Worm (Caenorhabditis elegans): Measurements from ENCODE around the gene aldo-2.

Gene aldo-2

DNA sequence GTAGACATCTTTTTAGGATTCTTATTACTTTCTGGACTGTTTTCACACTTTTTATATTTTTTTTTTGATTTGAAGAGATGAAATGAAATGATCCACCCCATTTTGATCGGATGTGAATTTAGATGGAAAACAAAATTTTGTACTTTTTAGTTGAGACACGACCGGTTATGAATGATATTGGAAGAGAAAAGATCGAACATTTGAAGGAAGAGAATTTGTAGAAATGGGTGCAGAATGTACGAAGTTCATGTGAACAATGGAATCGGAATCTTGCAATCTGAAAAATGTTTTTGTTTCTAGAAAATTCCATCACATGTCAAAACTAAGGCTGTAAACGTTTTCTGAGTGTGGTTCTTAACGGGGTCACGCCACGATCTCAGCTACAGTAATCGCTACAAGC is 6.4 kb upstream of the aldo-2 start, which contains the start of gene F01F1.14:
F01F1.14 (minus strand) TSS at position 101 of the 400 bp plus-strand sequence.
- no peak for TF ChIP-seq nhr-11 (tag; optimal IDR thresholded peaks at IDR 0.05)
- no peak for TF ChIP-seq ceh-9 (tag; optimal IDR thresholded peaks at IDR 0.05)
- no peak for TF ChIP-seq lin-39 (tag; optimal IDR thresholded peaks at IDR 0.05)

DNA sequence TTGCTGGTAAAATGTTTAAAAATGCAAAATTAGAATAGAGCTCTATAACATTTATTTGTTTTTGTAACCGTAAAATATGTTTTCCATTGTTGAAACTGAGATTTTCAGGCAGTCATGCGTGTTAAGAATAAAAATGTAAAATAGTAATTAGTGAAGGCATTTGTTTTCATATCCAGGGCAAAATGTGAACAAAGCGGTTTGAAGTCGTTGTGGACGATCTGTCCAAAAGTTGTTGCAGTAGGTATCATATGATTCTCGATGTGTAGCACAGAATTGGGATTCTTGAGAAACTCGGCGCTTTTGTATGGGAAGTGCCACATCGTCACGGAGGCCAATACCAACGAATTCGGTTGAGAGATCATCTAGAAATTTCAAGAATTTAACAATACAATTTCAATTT is 5.9 kb upstream of the aldo-2 start:
- TF ChIP-seq ama-1 (optimal IDR thresholded peaks at IDR 0.05) (peak; percentile 17), nhr-67 (tag; optimal IDR thresholded peaks at IDR 0.05) (no peak), mml-1 (tag; optimal IDR thresholded peaks at IDR 0.05) (no peak)

DNA sequence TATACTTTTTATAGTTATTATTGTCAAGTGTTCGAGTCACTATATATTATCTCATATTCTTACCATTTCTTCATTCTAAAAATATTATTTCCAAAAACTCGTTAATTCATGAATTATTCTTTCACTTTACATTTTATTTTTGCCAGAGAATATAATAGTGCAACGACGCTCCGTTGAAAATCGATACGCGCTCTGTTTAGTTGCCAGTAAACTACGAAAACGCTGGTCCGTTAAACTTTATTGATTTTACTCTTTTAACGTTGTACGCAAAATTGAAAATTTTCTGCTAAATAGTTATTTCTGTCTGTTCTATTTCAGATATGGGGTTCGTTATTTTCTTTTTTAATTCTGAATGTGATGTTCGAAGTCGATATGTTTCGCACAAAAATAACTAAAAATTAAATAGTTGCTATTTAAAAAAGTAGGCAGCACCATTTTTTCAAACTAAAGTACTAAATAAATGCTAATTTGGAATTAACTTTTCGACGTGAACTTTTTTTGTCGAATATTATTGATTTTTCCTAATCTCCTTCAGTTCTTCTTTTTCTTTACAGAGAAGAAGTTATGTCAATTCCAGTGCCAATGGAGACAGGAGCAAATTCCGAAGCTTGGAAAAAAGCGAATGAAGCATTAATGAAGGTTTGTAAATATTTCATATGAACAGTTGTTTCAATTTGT is 3.0 kb upstream of the aldo-2 start, which contains the start of gene hpo-10:
hpo-10 (plus strand) TSS at position 199 of the 678 bp plus-strand sequence.
- TF ChIP-seq nhr-23 (tag; optimal IDR thresholded peaks at IDR 0.05): peak; percentile 24
- TF ChIP-seq nfya-1 (tag; optimal IDR thresholded peaks at IDR 0.05; ENCODE audit: insufficient read depth): peak; percentile 51
- no peak for TF ChIP-seq daf-12 (tag; optimal IDR thresholded peaks at IDR 0.05)
- TF ChIP-seq lin-15B (tag; optimal IDR thresholded peaks at IDR 0.05): peak; percentile 23
- peak; percentile 19 for TF ChIP-seq snpc-4 (tag; optimal IDR thresholded peaks at IDR 0.05)
- TF ChIP-seq fos-1 (tag; optimal IDR thresholded peaks at IDR 0.05): no peak
- peak; percentile 52 for TF ChIP-seq ceh-28 (tag; optimal IDR thresholded peaks at IDR 0.05)
- TF ChIP-seq elt-2 (tag; optimal IDR thresholded peaks at IDR 0.05): peak; percentile 20
- TF ChIP-seq ama-1 (optimal IDR thresholded peaks at IDR 0.05): peak; percentile 63

DNA sequence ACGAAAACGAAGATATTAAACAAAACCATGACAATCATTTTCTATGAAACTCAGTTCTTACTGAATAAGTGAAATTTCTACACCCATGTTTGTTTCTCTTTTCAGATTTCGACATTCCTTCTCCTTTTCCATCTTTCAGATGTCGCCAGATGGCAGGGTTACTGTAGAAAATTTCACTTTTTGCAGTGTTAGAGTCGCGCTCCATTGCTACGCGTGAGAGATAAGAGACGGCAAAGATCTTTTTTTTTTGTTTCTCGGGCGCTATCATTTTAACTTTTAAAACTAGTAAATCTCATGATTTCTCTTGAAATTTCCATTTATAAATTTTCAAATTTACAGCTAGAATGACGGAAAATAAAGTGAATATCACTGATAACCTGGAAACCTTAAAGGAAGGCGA is 1.8 kb upstream of the aldo-2 start, which contains the start of the genes mig-21 and F01F1.2:
mig-21 (minus strand) TSS at position 166 of the 400 bp plus-strand sequence.
F01F1.2 (plus strand) TSS at position 340 of the 400 bp plus-strand sequence.
- TF ChIP-seq lin-15B (tag; optimal IDR thresholded peaks at IDR 0.05) (peak; percentile 27), nfya-1 (tag; optimal IDR thresholded peaks at IDR 0.05; ENCODE audit: insufficient read depth) (peak; percentile 34), daf-12 (tag; optimal IDR thresholded peaks at IDR 0.05) (no peak), pha-4 (tag; optimal IDR thresholded peaks at IDR 0.05) (peak; percentile 12), nhr-28 (tag; optimal IDR thresholded peaks at IDR 0.05) (no peak)

DNA sequence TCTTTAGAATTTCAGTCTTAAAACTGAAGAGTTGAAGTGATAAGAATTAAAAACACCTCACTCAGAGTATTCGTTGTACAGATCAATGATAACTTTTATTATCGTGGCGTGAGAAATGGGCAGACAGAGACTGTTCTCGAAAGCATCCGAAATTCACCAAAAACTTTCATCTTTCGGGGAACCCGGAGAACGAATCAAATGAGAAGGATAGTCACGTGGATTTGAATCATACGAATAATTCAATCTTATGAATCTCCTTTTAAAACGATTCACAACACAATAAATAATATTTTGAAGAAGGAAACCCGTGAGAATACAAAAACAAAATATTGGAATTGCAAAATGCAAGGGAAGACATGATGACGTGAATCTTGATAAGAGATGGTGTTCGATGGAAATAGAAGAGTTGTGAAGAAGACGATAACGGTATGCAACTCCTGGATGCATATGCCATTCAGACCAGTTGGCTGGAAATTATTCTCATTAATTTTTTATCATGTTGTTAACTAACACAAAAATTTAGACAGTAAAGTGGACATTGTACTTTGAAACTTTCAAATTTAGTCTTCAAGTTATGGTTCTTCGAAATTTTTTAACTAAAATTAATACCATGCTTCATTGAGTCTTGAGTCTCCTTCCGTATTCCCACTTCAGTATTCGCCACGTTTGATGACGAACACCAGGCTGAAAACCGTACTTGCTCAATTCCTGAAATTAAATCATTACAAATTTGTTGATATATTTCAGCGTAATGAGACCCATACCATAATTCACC is 629 bp upstream of the aldo-2 start:
- no peak for TF ChIP-seq mml-1 (tag; optimal IDR thresholded peaks at IDR 0.05)
- no peak for TF ChIP-seq ceh-9 (tag; optimal IDR thresholded peaks at IDR 0.05)
- no peak for TF ChIP-seq ceh-16 (tag; optimal IDR thresholded peaks at IDR 0.05)
- TF ChIP-seq nhr-28 (tag; optimal IDR thresholded peaks at IDR 0.05): no peak
- no peak for TF ChIP-seq R02D3.7 (tag; optimal IDR thresholded peaks at IDR 0.05)
- TF ChIP-seq nhr-23 (tag; optimal IDR thresholded peaks at IDR 0.05): peak; percentile 10
- no peak for TF ChIP-seq eor-1 (tag; optimal IDR thresholded peaks at IDR 0.05)
- TF ChIP-seq fkh-10 (GFP tag; optimal IDR thresholded peaks at IDR 0.05): no peak
- peak; percentile 51 for TF ChIP-seq elt-2 (tag; optimal IDR thresholded peaks at IDR 0.05)
- no peak for TF ChIP-seq sea-2 (GFP tag; optimal IDR thresholded peaks at IDR 0.05)

DNA sequence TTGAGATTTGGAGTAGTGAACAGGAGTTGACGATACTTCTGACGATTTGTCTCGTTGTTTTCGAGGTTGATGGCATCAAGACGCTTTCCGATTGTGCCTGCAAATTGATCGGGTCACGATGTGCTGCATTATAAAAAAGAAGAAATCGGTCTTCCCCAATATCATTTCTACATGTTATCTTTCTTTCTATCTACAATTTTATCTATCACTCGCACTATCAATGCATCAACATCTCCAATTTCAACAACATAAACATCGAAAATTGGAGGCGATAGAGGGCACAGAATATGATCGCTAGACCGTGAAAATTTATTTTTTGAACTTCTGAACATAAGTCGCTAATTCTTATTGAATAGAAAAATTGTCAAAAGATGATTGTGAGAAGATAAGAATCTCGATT is 720 bp downstream of the aldo-2 start:
- TF ChIP-seq elt-1 (tag; optimal IDR thresholded peaks at IDR 0.05) (peak; percentile 64), elt-2 (tag; optimal IDR thresholded peaks at IDR 0.05) (peak; percentile 48), pqm-1 (tag; optimal IDR thresholded peaks at IDR 0.05) (no peak)

DNA sequence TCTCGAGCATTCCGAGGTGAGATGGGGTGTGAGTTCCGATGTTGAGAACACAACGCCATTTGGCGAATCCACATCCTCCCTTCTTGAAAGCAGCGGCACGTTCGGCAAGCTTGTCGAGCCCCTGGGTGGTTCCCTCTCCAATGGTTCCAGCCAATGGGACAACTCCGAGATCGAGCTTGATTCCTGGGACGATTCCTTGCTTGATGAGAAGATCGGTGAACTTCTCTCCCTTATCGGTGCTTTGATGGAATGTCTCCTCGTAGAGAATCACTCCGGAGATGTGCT is 1.1 kb downstream of the aldo-2 start:
- no peak for TF ChIP-seq ZK546.5 (tag; optimal IDR thresholded peaks at IDR 0.05)
- no peak for TF ChIP-seq sea-2 (GFP tag; optimal IDR thresholded peaks at IDR 0.05)
- TF ChIP-seq lin-39 (tag; optimal IDR thresholded peaks at IDR 0.05): no peak
- TF ChIP-seq nhr-12 (tag; optimal IDR thresholded peaks at IDR 0.05): no peak
- no peak for TF ChIP-seq mdl-1 (tag; optimal IDR thresholded peaks at IDR 0.05)
- no peak for TF ChIP-seq jun-1 (tag; optimal IDR thresholded peaks at IDR 0.05)
- TF ChIP-seq nhr-28 (tag; optimal IDR thresholded peaks at IDR 0.05): no peak
- no peak for TF ChIP-seq nhr-67 (tag; optimal IDR thresholded peaks at IDR 0.05)
- TF ChIP-seq R02D3.7 (tag; optimal IDR thresholded peaks at IDR 0.05): no peak
- no peak for TF ChIP-seq pqm-1 (tag; optimal IDR thresholded peaks at IDR 0.05)
- no peak for TF ChIP-seq ztf-11 (tag; optimal IDR thresholded peaks at IDR 0.05)
- TF ChIP-seq elt-3 (tag; optimal IDR thresholded peaks at IDR 0.05): no peak

Measured in whole organism, L3 larva.